Worm (Caenorhabditis elegans) whole organism, young adult: Measurements from ENCODE around the gene sucl-1.

ENCODE experiments used
- F23B12.7 ChIP-seq: sonication (generic microtip); optimal IDR thresholded peaks from 2 replicates; lab custom pipeline; 2017; ENCODE audit warnings: missing genetic modification characterization, mild to moderate bottlenecking, missing compliant biosample characterization, antibody characterized with exemption, moderate library complexity; ENCODE audit not compliant: insufficient read depth
- F39B2.1 ChIP-seq: fragments of 200-800 bp; sonication (Bioruptor generic); IDR thresholded peaks from 2 replicates; pipeline ENCODE4 v1.3.6; 2022; ENCODE audit warnings: missing genetic modification reagents, missing genetic modification characterization, missing compliant biosample characterization
- ama-1 ChIP-seq, 3 experiments: fragments of 150-350 bp in 1 of 3; sonication (generic microtip) in 2 of 3; optimal IDR thresholded peaks; 2 replicates each; lab custom pipeline; 2014 to 2018; ENCODE audit warnings: missing biosample characterization in 2 of 3, missing genetic modification characterization in 2 of 3, missing genetic modification reagents in 2 of 3
- ceh-27 ChIP-seq: fragments of 200-800 bp; sonication (Bioruptor generic); optimal IDR thresholded peaks from 2 replicates; lab custom pipeline; 2018; ENCODE audit warnings: mild to moderate bottlenecking, missing genetic modification characterization, moderate library complexity, missing compliant biosample characterization
- die-1 ChIP-seq: sonication (generic microtip); optimal IDR thresholded peaks from 2 replicates; lab custom pipeline; 2016; ENCODE audit warnings: missing genotype, mild to moderate bottlenecking, missing genetic modification characterization, missing compliant biosample characterization
- egrh-3 ChIP-seq: fragments of 200-800 bp; sonication (Bioruptor generic); IDR thresholded peaks from 2 replicates; pipeline ENCODE4 v1.3.6; 2022; ENCODE audit warnings: missing genetic modification reagents, missing genetic modification characterization, missing compliant biosample characterization
- lag-1 ChIP-seq: fragments of 200-800 bp; sonication (Bioruptor generic); IDR thresholded peaks from 2 replicates; pipeline ENCODE4 v1.3.6; 2022; ENCODE audit warnings: missing genetic modification reagents, missing genetic modification characterization, missing compliant biosample characterization
- madf-3 ChIP-seq: fragments of 200-800 bp; sonication (Bioruptor generic); IDR thresholded peaks from 2 replicates; pipeline ENCODE4 v1.3.6; 2022; ENCODE audit warnings: missing genetic modification reagents, missing genetic modification characterization, missing compliant biosample characterization
- snpc-4 ChIP-seq, 5 experiments: fragments of 150-350 bp in 1 of 5; sonication (generic microtip) in 4 of 5; optimal IDR thresholded peaks; 2 replicates each; lab custom pipeline; 2014 to 2018; ENCODE audit warnings: missing genetic modification characterization in 5 of 5, missing biosample characterization in 3 of 5, antibody characterized with exemption in 2 of 5, mild to moderate bottlenecking in 2 of 5, missing compliant biosample characterization in 2 of 5, missing genotype in 2 of 5, moderate library complexity in 2 of 5, missing genetic modification reagents in 1 of 5
- unc-130 ChIP-seq: sonication (generic microtip); optimal IDR thresholded peaks from 2 replicates; lab custom pipeline; 2016; ENCODE audit warnings: missing genetic modification reagents, missing genetic modification characterization, missing compliant biosample characterization
- xnd-1 ChIP-seq: sonication (generic microtip); optimal IDR thresholded peaks from 2 replicates; lab custom pipeline; 2016; ENCODE audit warnings: missing genotype, missing genetic modification reagents, missing genetic modification characterization, missing compliant biosample characterization
- ztf-28 ChIP-seq: fragments of 200-800 bp; sonication (Bioruptor generic); IDR thresholded peaks from 2 replicates; pipeline ENCODE4 v1.3.6; 2022; ENCODE audit warnings: missing genetic modification reagents, missing genetic modification characterization, missing compliant biosample characterization

DNA sequence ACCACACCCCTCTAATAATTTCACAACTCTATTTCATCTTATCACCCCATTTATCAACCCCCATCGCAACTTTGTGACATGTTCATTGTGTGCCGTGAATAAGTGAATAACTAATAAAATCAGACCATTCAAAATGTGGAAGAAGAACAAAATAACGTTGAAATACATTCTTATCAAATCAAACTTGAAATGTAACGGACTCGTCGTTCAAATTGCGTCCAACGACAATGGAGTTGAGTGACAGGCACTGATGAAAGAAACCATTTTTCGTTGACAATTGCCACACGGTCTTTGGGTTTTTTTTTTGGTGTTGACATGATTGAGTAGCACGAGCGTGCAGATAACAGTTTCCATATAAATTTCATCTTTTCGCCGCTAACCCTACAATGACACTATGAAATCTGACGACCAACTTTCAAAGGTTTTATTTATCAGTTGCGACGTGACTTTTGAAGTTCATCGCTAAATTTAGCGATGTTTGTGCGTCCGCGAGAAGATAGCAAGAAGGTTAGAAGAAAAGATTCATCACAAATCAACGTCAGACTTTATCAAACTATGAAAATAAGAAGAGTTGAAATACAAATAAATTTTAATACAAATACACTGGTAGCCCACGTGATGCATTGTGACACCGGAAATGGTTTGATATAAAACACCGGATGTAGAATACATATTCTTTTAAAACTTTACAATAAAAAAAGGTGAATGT, 29.8 kb downstream of the sucl-1 start:
- no peak for TF ChIP-seq xnd-1 (tag; lab: Kevin White, UChicago)
- TF ChIP-seq unc-130 (GFP tag; lab: Kevin White, UChicago): no peak
- TF ChIP-seq ama-1 (optimal IDR thresholded peaks at IDR 0.05; lab: Kevin White, UChicago): no peak
- no peak for TF ChIP-seq ama-1 (GFP tag; optimal IDR thresholded peaks at IDR 0.05; lab: Kevin White, UChicago)
- TF ChIP-seq egrh-3 (GFP tag; lab: Robert Waterston, UW): no peak
- no peak for TF ChIP-seq snpc-4 (GFP tag; optimal IDR thresholded peaks at IDR 0.05; lab: Kevin White, UChicago)
- peak in 2 of 4 experiments; percentile 11 to 27 for TF ChIP-seq snpc-4 (tag; optimal IDR thresholded peaks at IDR 0.05; lab: Kevin White, UChicago)
- TF ChIP-seq F23B12.7 (tag; lab: Kevin White, UChicago): no peak
- no peak for TF ChIP-seq madf-3 (GFP tag; lab: Robert Waterston, UW)
- no peak for TF ChIP-seq ceh-27 (GFP tag; lab: Kevin White, UChicago)
- no peak for TF ChIP-seq ztf-28 (GFP tag; lab: Robert Waterston, UW)
- no peak for TF ChIP-seq lag-1 (GFP tag; lab: Robert Waterston, UW)
- TF ChIP-seq die-1 (tag; lab: Kevin White, UChicago): no peak
- TF ChIP-seq F39B2.1: no peak
